Fruit fly (Drosophila melanogaster) S2 (cell line): ENCODE measurements around the gene RIOK1.

Source experiments
- CG8478 ChIP-seq: fragments of >200 bp; optimal IDR thresholded peaks from 2 replicates; lab custom pipeline; 2018
- CTCF ChIP-seq, 2 experiments: fragments of >200 bp; optimal IDR thresholded peaks; 2 replicates each; lab custom pipeline; 2018

RIOK1 gene

dm6 chr3L:11648410-11648809 is at the start of gene RIOK1, which contains the start of gene Polr3H:
Gene RIOK1, minus strand, starts transcription at chr3L:11648474.
Gene Polr3H, plus strand, starts transcription at chr3L:11648756.
- TF ChIP-seq CG8478 (no peak), CTCF (optimal IDR thresholded peaks at IDR 0.05; lab: Kevin White, UChicago) (no peak)

DNA sequence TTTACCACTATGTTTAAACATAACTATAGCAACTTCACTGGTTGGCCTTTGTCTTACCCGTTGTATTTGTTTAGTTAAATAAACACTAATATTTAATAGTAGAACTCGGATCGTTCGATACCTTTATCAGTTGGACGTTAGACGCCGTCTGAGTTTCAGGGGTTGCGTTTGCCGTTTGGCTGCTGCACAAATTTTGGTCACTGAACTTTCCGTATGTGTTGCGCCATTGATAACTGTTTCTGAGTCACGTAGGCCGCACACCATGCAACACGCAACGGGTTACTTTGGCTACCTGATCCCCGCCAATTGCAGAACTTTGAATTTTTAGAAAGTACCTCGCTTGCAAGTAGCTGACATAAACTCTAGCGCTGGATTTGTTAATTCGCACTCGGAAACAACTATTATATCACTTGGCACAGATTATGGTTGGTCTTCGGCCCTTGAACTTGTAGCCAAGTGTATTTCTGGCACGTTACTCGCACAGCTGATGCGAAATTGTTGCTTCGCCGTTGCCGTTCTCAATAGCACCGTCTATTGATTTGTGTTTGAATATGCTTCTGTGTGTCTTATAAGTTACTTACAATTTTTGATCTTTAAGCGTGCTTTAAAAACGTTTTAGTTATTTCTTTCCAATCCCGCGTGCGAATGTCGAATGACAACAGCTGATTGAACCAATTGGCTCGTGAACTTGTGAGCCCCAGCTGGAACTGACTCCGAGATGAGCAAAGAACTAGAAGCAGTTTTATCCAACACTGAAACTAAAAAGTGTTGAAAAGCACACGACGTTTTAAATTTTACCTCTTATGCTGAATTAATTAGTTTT is 48.2 kb upstream of the RIOK1 start, which contains the start of gene Dph1:
Dph1 (minus strand) TSS at position 670 of the 823 bp plus-strand sequence.
- TF ChIP-seq CG8478, result no peak
- TF ChIP-seq CTCF (optimal IDR thresholded peaks at IDR 0.05; lab: Kevin White, UChicago), result peak in 1 of 2 experiments; percentile 5

- TF ChIP-seq CTCF (optimal IDR thresholded peaks at IDR 0.05; lab: Kevin White, UChicago) (no peak), CG8478 (no peak)
Observed at dm6 chr3L:11695827-11696226, 47.6 kb upstream of the RIOK1 start.

dm6 chr3L:11695063-11695462 is 46.8 kb upstream of the RIOK1 start:
- TF ChIP-seq CTCF (optimal IDR thresholded peaks at IDR 0.05; lab: Kevin White, UChicago), result no peak
- no peak for TF ChIP-seq CG8478

dm6 chr3L:11692853-11693252 is 44.6 kb upstream of the RIOK1 start:
- TF ChIP-seq CTCF (optimal IDR thresholded peaks at IDR 0.05; lab: Kevin White, UChicago) (no peak), CG8478 (no peak)

DNA sequence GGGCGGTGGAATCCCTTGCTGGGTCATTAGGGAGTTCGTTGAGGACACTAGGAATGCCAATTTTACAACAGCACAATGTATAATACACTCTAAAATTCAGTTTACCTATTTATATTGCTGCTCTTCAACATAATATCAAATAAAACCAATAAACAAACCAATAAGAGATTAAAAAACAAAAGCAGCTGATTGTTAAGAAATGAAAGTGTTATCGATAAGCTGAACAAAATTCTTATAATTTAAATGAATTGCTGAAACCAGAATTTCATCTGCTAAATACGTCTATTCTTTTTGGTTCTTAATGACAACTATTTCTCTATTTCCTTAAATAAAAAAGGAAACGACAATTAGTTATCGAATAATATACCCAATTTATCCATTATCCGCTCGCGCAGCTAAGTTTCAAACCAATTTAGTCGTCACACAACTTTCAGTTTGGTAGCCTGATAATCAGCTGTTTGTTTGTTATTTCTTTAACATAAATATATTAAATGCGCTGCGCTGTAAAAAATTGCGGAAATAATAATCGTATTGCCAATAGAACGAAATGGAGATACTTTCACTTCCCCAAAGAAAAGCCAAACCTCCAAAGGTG is 43.0 kb upstream of the RIOK1 start, which contains the start of the genes Pldn and CG14135:
Pldn (minus strand) TSS at position 197 of the 595 bp plus-strand sequence.
CG14135 (plus strand) TSS at position 369 of the 595 bp plus-strand sequence.
- TF ChIP-seq CTCF (optimal IDR thresholded peaks at IDR 0.05; lab: Kevin White, UChicago) (peak in 1 of 2 experiments; percentile 12), CG8478 (no peak)

dm6 chr3L:11689832-11690602 is 41.7 kb upstream of the RIOK1 start:
- TF ChIP-seq CG8478 (no peak), CTCF (optimal IDR thresholded peaks at IDR 0.05; lab: Kevin White, UChicago) (no peak)

- TF ChIP-seq CG8478, result no peak
- TF ChIP-seq CTCF (optimal IDR thresholded peaks at IDR 0.05; lab: Kevin White, UChicago), result no peak
Observed at dm6 chr3L:11685876-11686275, 37.6 kb upstream of the RIOK1 start.

dm6 chr3L:11684522-11684851 is 36.2 kb upstream of the RIOK1 start:
- no peak for TF ChIP-seq CTCF (optimal IDR thresholded peaks at IDR 0.05; lab: Kevin White, UChicago)
- TF ChIP-seq CG8478, result no peak

DNA sequence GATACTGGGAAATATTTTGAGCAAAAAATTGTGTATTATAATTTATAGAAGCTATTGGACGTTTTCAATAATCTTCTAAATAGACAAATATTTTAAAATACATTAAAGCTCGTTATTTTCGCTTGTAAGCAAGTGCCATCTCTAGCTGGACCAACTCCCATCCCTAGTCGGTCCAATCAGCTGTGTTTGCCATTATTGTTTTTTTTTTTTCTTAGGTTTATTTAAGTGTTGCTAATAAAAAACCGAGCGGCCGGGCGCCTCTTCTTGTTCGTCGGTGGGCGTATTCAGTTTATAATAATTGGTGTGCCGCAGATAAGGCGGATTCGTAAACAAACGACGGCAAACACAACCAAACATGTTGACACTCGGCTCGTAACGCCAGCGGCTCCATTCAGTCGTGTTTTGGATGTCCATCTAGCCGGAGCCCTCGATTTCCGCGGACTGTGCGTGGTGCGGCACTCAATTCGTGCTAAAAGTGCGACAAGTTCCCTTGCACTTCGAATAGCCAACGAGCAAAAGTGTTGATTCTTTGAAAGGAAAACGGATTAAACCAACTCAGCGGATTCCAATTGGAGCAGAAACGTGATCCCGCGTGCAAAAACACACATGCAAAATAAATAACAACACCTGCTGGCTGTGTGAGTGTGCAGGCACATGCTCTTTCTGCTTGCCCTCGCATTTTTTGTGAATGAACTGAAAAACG is 35.7 kb upstream of the RIOK1 start, which contains the start of gene Sugb:
Sugb (plus strand) TSS at position 162 of the 703 bp plus-strand sequence.
- TF ChIP-seq CG8478 (no peak), CTCF (optimal IDR thresholded peaks at IDR 0.05; lab: Kevin White, UChicago) (no peak)

DNA sequence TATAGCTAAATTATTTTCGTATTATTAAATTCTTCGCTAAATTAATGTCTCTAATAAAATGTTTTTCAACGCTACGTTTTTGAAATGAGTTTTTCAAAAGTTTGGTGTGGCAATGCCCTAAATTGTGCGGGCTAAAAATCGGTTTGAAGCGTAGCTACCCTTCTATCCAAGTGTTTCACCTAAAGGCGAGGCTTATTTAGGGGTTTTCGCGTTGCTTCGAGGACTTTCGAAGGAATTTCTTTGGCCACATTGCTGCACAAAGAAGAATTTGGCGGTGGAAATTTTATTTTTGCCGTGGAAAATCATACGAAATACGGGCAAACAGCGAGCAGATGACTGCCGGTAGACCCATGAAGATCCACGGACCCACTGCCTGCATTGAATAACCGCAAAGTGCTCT is 33.5 kb upstream of the RIOK1 start, which contains the start of gene TfIIEalpha:
TfIIEalpha (plus strand) TSS at position 245 of the 400 bp plus-strand sequence.
- TF ChIP-seq CG8478, result no peak
- TF ChIP-seq CTCF (optimal IDR thresholded peaks at IDR 0.05; lab: Kevin White, UChicago), result peak; percentile 41 to 56

dm6 chr3L:11680298-11680697 is 32.0 kb upstream of the RIOK1 start, which contains the start of gene CG32085:
Gene CG32085, minus strand, starts transcription at chr3L:11680344.
- TF ChIP-seq CTCF (optimal IDR thresholded peaks at IDR 0.05; lab: Kevin White, UChicago) (no peak), CG8478 (no peak)

- TF ChIP-seq CG8478, result no peak
- no peak for TF ChIP-seq CTCF (optimal IDR thresholded peaks at IDR 0.05; lab: Kevin White, UChicago)
Observed at dm6 chr3L:11678313-11678817, 30.1 kb upstream of the RIOK1 start.

- TF ChIP-seq CTCF (optimal IDR thresholded peaks at IDR 0.05; lab: Kevin White, UChicago) (no peak), CG8478 (no peak)
Observed at dm6 chr3L:11656189-11656588, 7.9 kb upstream of the RIOK1 start.
